Worm (Caenorhabditis elegans) whole organism, L3 larva: ENCODE results near the gene T28F3.8.

Experiments
- ZK546.5 ChIP-seq: sonication (generic microtip); optimal IDR thresholded peaks from 2 replicates; lab custom pipeline; 2017; ENCODE audit warnings: missing biosample characterization, missing genetic modification characterization
- ceh-16 ChIP-seq: sonication (generic microtip); optimal IDR thresholded peaks from 2 replicates; lab custom pipeline; 2017; ENCODE audit warnings: missing biosample characterization, missing genetic modification characterization
- ceh-28 ChIP-seq: fragments of 150-350 bp; optimal IDR thresholded peaks from 2 replicates; lab custom pipeline; 2014; ENCODE audit warnings: missing biosample characterization, missing genetic modification reagents, missing genetic modification characterization
- ceh-82 ChIP-seq: fragments of 150-350 bp; optimal IDR thresholded peaks from 2 replicates; lab custom pipeline; 2014; ENCODE audit warnings: missing biosample characterization, missing genetic modification characterization
- daf-12 ChIP-seq: fragments of 150-350 bp; optimal IDR thresholded peaks from 2 replicates; lab custom pipeline; 2014; ENCODE audit warnings: missing biosample characterization, missing genetic modification reagents, missing genetic modification characterization
- egl-5 ChIP-seq: fragments of 150-350 bp; optimal IDR thresholded peaks from 2 replicates; lab custom pipeline; 2017; ENCODE audit warnings: missing biosample characterization, missing genetic modification reagents, missing genetic modification characterization, inconsistent platforms
- elt-1 ChIP-seq: fragments of 150-350 bp; optimal IDR thresholded peaks from 2 replicates; lab custom pipeline; 2014; ENCODE audit warnings: missing biosample characterization, missing genetic modification characterization
- elt-2 ChIP-seq: sonication (generic microtip); optimal IDR thresholded peaks from 2 replicates; lab custom pipeline; 2016; ENCODE audit warnings: missing genetic modification reagents, mild to moderate bottlenecking, missing genetic modification characterization, missing compliant biosample characterization
- elt-3 ChIP-seq, 3 experiments: fragments of 150-350 bp in 1 of 3; sonication (generic microtip) in 2 of 3; optimal IDR thresholded peaks; 2 replicates in 2 of 3; 4 replicates in 1 of 3; lab custom pipeline; 2014 to 2017; ENCODE audit warnings: missing biosample characterization in 3 of 3, missing genetic modification characterization in 3 of 3
- eor-1 ChIP-seq, 2 experiments: fragments of 150-350 bp; optimal IDR thresholded peaks; 2 replicates each; lab custom pipeline; 2014 to 2018; ENCODE audit warnings: missing biosample characterization in 2 of 2, missing genetic modification characterization in 2 of 2
- fkh-10 ChIP-seq: sonication (generic microtip); optimal IDR thresholded peaks from 2 replicates; lab custom pipeline; 2017; ENCODE audit warnings: missing biosample characterization, missing genetic modification reagents, missing genetic modification characterization
- fos-1 ChIP-seq: fragments of 150-350 bp; optimal IDR thresholded peaks from 2 replicates; lab custom pipeline; 2014; ENCODE audit warnings: missing biosample characterization, missing genetic modification characterization
- jun-1 ChIP-seq: fragments of 150-350 bp; optimal IDR thresholded peaks from 2 replicates; lab custom pipeline; 2014; ENCODE audit warnings: missing biosample characterization, missing genetic modification reagents, missing genetic modification characterization
- lin-15B ChIP-seq: fragments of 150-350 bp; optimal IDR thresholded peaks from 2 replicates; lab custom pipeline; 2014; ENCODE audit warnings: missing biosample characterization, missing genetic modification characterization
- lin-39 ChIP-seq: fragments of 150-350 bp; optimal IDR thresholded peaks from 2 replicates; lab custom pipeline; 2018; ENCODE audit warnings: missing biosample characterization, missing genetic modification reagents, missing genetic modification characterization
- lsy-12 ChIP-seq: sonication (generic microtip); optimal IDR thresholded peaks from 2 replicates; lab custom pipeline; 2016; ENCODE audit warnings: mild to moderate bottlenecking, missing genetic modification characterization, missing compliant biosample characterization
- mdl-1 ChIP-seq: fragments of 150-350 bp; optimal IDR thresholded peaks from 2 replicates; lab custom pipeline; 2014; ENCODE audit warnings: missing biosample characterization, missing genetic modification characterization
- mml-1 ChIP-seq: fragments of 150-350 bp; sonication (generic microtip); optimal IDR thresholded peaks from 3 replicates; lab custom pipeline; 2014; ENCODE audit warnings: missing biosample characterization, missing genetic modification characterization
- nfya-1 ChIP-seq: sonication (generic microtip); optimal IDR thresholded peaks from 2 replicates; lab custom pipeline; 2017; ENCODE audit warnings: missing genetic modification characterization, mild to moderate bottlenecking, missing compliant biosample characterization, antibody characterized with exemption, moderate library complexity; ENCODE audit not compliant: insufficient read depth
- nhr-23 ChIP-seq: fragments of 150-350 bp; optimal IDR thresholded peaks from 2 replicates; lab custom pipeline; 2014; ENCODE audit warnings: missing biosample characterization, missing genetic modification reagents, missing genetic modification characterization
- nhr-28 ChIP-seq: fragments of 150-350 bp; optimal IDR thresholded peaks from 2 replicates; lab custom pipeline; 2014; ENCODE audit warnings: missing biosample characterization, missing genetic modification characterization
- nhr-76 ChIP-seq: fragments of 150-350 bp; sonication (generic microtip); optimal IDR thresholded peaks from 5 replicates; lab custom pipeline; 2014; ENCODE audit warnings: missing biosample characterization, missing genetic modification characterization
- nhr-77 ChIP-seq: fragments of 150-350 bp; optimal IDR thresholded peaks from 2 replicates; lab custom pipeline; 2014; ENCODE audit warnings: missing biosample characterization, missing genetic modification characterization
- pha-4 ChIP-seq: fragments of 150-350 bp; optimal IDR thresholded peaks from 2 replicates; lab custom pipeline; 2014; ENCODE audit warnings: missing biosample characterization, missing genetic modification reagents, missing genetic modification characterization
- pqm-1 ChIP-seq: fragments of 150-350 bp; optimal IDR thresholded peaks from 2 replicates; lab custom pipeline; 2017; ENCODE audit warnings: missing biosample characterization, missing genetic modification characterization, inconsistent platforms
- snpc-4 ChIP-seq: fragments of 150-350 bp; optimal IDR thresholded peaks from 2 replicates; lab custom pipeline; 2014; ENCODE audit warnings: missing biosample characterization, missing genetic modification characterization
- tbx-2 ChIP-seq: sonication (generic microtip); optimal IDR thresholded peaks from 2 replicates; lab custom pipeline; 2016; ENCODE audit warnings: mild to moderate bottlenecking, missing genetic modification characterization, missing compliant biosample characterization
- unc-39 ChIP-seq: sonication (generic microtip); optimal IDR thresholded peaks from 4 replicates; lab custom pipeline; 2017; ENCODE audit warnings: missing biosample characterization, missing genetic modification characterization
- zag-1 ChIP-seq: fragments of 150-350 bp; optimal IDR thresholded peaks from 2 replicates; lab custom pipeline; 2014; ENCODE audit warnings: missing biosample characterization, missing genetic modification characterization

Gene T28F3.8

DNA sequence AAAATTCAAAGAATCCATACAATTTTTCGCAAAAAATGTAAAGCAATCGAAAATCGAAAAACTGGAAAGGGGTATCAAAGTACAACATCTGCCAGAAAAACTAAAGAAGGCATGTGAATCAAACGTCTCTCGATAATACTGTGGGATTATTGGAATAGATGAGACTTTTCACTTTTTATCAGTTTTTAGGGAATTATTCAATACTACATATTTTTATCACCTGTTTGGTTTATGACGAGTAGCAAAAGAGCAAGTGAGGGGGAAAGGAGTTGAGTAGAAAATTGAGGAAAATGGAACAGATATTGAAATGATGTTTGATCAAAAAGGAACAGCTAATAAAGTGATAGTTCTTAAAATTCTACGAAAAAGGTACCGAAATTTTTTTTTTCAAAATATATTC, 14.1 kb downstream of the T28F3.8 start:
- peak; percentile 55 for TF ChIP-seq pqm-1 (tag; lab: Kevin White, UChicago)
- no peak for TF ChIP-seq nhr-23 (tag; lab: Kevin White, UChicago)
- TF ChIP-seq elt-2 (tag; lab: Kevin White, UChicago): peak; percentile 59

DNA sequence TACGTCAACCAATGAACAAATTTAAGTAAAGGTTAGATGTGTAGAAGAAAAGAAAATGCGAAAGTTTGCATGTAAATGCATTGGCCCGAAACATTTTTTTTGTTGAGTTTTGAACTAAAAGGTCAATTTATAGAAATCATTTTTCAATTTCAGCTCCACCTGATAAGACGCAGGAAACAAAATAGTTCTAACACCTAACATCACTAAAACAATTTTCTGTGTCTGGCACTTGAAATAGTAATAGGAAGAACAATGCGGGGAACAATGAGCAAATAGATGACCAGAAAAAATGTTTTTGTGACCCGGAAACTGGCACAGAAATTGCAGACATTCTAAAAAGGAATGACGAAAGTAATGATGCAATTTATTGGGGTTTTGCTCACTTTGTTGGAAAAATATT, 14.8 kb downstream of the T28F3.8 start:
- TF ChIP-seq pqm-1 (tag; lab: Kevin White, UChicago) (peak; percentile 72), nhr-28 (tag; lab: Kevin White, UChicago) (no peak), eor-1 (tag; optimal IDR thresholded peaks at IDR 0.05; lab: Kevin White, UChicago) (no peak), elt-2 (tag; lab: Kevin White, UChicago) (peak; percentile 59)

DNA sequence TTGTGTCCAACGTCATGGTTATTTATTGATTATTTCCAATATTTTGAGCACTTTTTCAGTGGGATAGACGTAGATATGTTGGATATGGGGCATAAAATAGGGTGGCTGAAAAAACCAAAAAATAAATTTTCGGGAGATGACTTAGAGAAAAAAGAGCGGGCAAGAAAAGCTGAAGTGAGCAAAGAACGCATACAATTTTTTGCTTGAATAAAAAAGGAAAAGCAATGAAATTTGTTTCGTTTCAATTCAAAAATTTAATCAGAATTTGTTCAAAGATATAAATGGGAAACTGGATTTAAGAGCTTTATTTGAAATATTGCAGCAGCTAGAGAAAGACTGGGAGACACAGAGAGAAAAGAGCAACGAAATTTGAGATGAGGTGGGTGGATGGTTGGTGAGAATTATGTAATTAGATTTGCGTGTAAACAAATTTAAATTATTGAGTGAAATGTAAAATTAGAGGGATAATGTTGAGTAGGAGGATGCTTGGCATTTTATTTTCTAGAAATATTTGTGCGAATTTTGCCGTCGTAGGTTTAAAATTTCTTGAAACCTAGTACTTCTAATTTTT, 15.4 kb downstream of the T28F3.8 start, which contains the start of the genes T28F3.11 and slc-17.4:
Gene T28F3.11 (minus strand): TSS at position 51 of the 571 bp plus-strand sequence.
Gene slc-17.4 (minus strand): TSS at position 105 of the 571 bp plus-strand sequence.
- no peak for TF ChIP-seq mdl-1 (tag; lab: Kevin White, UChicago)

DNA sequence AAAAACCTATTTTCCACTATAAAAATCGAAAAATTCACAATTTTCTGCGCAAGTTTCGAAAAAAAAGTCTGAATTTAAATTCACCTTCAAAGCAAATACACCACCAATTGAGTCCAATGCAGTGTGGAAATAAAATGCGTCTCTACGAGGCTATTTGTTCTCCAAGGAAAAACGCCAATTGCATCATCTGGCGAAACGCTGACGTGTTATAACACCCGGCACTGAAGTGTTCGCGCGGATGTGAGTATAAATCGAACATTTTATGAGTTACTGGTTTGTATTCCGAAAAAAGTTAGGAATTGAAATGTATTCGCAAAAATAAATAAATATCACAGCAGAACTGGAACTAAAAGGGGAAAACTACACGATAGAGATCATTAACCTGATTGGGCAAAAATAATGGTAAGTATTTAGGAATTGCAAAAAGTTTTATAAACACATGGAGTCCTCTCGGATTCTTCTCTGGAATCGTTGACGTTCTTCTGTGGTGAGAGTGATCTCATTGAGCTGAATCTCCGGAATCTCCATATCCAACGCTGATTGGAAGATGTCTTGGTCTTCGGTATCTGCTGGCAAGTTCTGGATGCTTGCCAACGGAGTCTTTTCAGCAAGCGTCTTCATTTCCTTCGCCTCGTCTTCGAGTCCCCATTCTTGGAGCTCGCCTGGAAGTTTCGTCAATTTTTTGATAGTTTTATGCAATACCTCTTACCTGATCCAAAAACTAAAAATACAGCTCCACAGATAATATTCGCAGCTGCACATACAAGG, 19.0 kb downstream of the T28F3.8 start, which contains the start of gene zipt-7.1:
Gene zipt-7.1 (minus strand): TSS at position 232 of the 768 bp plus-strand sequence.
- TF ChIP-seq pha-4 (tag; lab: Kevin White, UChicago): no peak
- peak; percentile 13 for TF ChIP-seq egl-5 (tag; lab: Kevin White, UChicago)
- no peak for TF ChIP-seq tbx-2 (tag; lab: Kevin White, UChicago)
- TF ChIP-seq lsy-12 (tag; lab: Kevin White, UChicago): no peak
- no peak for TF ChIP-seq lin-15B
- no peak for TF ChIP-seq pqm-1 (tag; lab: Kevin White, UChicago)
- no peak for TF ChIP-seq ceh-82 (tag; lab: Kevin White, UChicago)
- TF ChIP-seq mml-1 (tag; lab: Kevin White, UChicago): no peak
- TF ChIP-seq ceh-28: no peak
- TF ChIP-seq ceh-16 (tag; lab: Kevin White, UChicago): no peak
- no peak for TF ChIP-seq jun-1 (tag; lab: Kevin White, UChicago)
- no peak for TF ChIP-seq nhr-77
- no peak for TF ChIP-seq fos-1
- TF ChIP-seq nhr-76: no peak
- no peak for TF ChIP-seq zag-1 (tag; lab: Kevin White, UChicago)
- TF ChIP-seq elt-2 (tag; lab: Kevin White, UChicago): peak; percentile 3
- TF ChIP-seq, all 47 proteins: peak for 2

DNA sequence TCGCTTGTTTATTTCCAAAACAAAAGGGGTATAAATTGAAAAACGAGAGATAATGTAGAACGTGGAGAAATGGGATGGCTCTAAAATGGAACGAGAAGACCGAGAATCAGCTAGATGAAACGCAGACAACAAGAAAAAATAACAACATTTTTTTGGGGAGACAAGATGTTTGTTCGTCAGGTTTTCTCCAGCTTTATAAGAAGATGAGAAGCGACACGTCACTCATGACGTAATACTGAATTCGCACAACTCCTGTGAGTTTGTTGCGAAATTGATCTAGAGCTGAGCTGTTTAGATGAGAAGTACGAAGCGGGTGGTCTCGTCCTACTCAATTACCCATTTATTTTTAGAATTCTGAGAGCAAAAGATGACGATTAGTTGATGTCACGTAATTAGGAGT, 21.9 kb downstream of the T28F3.8 start:
- TF ChIP-seq eor-1 (tag; optimal IDR thresholded peaks at IDR 0.05; lab: Kevin White, UChicago) (no peak), ceh-16 (tag; lab: Kevin White, UChicago) (no peak), snpc-4 (tag; lab: Kevin White, UChicago) (peak; percentile 29), pha-4 (tag; lab: Kevin White, UChicago) (no peak), nhr-77 (no peak), elt-3 (tag; optimal IDR thresholded peaks at IDR 0.05; lab: Kevin White, UChicago) (no peak), jun-1 (tag; lab: Kevin White, UChicago) (no peak), lin-39 (tag; lab: Kevin White, UChicago) (peak; percentile 35), fkh-10 (GFP tag; lab: Kevin White, UChicago) (peak; percentile 33), nfya-1 (tag; lab: Kevin White, UChicago) (peak; percentile 49), mml-1 (tag; lab: Kevin White, UChicago) (no peak)

DNA sequence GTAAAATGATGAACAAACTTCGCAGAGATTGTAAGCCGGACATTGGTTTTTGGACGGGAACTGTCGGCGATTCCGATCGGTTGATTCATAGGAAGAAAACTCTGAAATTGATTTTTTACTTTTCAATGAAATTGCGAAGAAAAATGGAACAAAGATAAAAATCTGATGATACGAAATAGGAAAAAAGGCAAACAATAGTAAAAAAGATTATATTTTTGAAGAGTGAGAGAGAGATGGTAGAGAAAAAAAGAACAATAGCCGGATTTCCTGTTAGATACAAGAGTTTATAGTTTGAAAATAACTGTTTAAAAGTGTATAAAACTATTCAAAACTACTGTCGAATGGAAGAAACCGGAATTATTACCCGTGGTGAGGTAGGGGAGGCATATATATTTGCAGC, 23.0 kb downstream of the T28F3.8 start, which contains the start of gene nra-1:
Gene nra-1 (minus strand): TSS at position 101 of the 400 bp plus-strand sequence.
- TF ChIP-seq ZK546.5 (tag; lab: Kevin White, UChicago): no peak
- no peak for TF ChIP-seq ceh-28
- TF ChIP-seq snpc-4 (tag; lab: Kevin White, UChicago): no peak
- TF ChIP-seq nhr-77: no peak
- no peak for TF ChIP-seq elt-1 (tag; lab: Kevin White, UChicago)
- TF ChIP-seq daf-12: no peak
- no peak for TF ChIP-seq fos-1
- TF ChIP-seq unc-39 (tag; lab: Kevin White, UChicago): no peak
- no peak for TF ChIP-seq zag-1 (tag; lab: Kevin White, UChicago)
- no peak for TF ChIP-seq eor-1 (tag; optimal IDR thresholded peaks at IDR 0.05; lab: Kevin White, UChicago)
